Fruit fly (Drosophila melanogaster) whole organism, pupa: ENCODE data around the gene Fum2.

ENCODE experiments used
- CG10348 ChIP-seq: fragments of 200-800 bp; sonication (Bioruptor generic); IDR thresholded peaks from 2 replicates; pipeline ENCODE4 v1.3.6; 2022; ENCODE audit warnings: missing biosample characterization, missing genetic modification characterization
- CG12605 ChIP-seq: fragments of 200-800 bp; sonication (Bioruptor generic); IDR thresholded peaks from 2 replicates; pipeline ENCODE4 v1.3.6; 2022; ENCODE audit warnings: missing biosample characterization, missing genetic modification characterization
- CG13204 ChIP-seq: fragments of 200-800 bp; sonication (Bioruptor generic); optimal IDR thresholded peaks from 2 replicates; lab custom pipeline; 2018; ENCODE audit warnings: missing biosample characterization, mild to moderate bottlenecking, missing genetic modification characterization, moderate library complexity
- CG14655 ChIP-seq: fragments of 200-800 bp; sonication (Bioruptor generic); optimal IDR thresholded peaks from 3 replicates; lab custom pipeline; 2017; ENCODE audit warnings: mild to moderate bottlenecking, missing biosample characterization, missing genetic modification reagents, missing genetic modification characterization
- CG15710 ChIP-seq: fragments of 200-800 bp; sonication (Bioruptor generic); optimal IDR thresholded peaks from 2 replicates; lab custom pipeline; 2018; ENCODE audit warnings: missing biosample characterization, mild to moderate bottlenecking, missing genetic modification characterization, moderate library complexity
- CG17806 ChIP-seq: fragments of 200-800 bp; sonication (Bioruptor generic); optimal IDR thresholded peaks from 2 replicates; lab custom pipeline; 2018; ENCODE audit warnings: missing biosample characterization, mild to moderate bottlenecking, missing genetic modification characterization, moderate library complexity
- CG32121 ChIP-seq: fragments of 200-800 bp; sonication (Bioruptor generic); IDR thresholded peaks from 2 replicates; pipeline ENCODE4 v1.3.6; 2022; ENCODE audit warnings: missing biosample characterization, missing genetic modification characterization
- CG34367 ChIP-seq: fragments of 200-800 bp; sonication (Bioruptor generic); optimal IDR thresholded peaks from 2 replicates; lab custom pipeline; 2018; ENCODE audit warnings: missing biosample characterization, mild to moderate bottlenecking, missing genetic modification characterization
- CG4496 ChIP-seq: fragments of 200-800 bp; sonication (Bioruptor generic); IDR thresholded peaks from 3 replicates; pipeline ENCODE4 v1.3.6; 2022; ENCODE audit warnings: missing biosample characterization, missing genetic modification characterization
- CG8159 ChIP-seq: fragments of 200-800 bp; sonication (Bioruptor generic); optimal IDR thresholded peaks from 3 replicates; lab custom pipeline; 2018; ENCODE audit warnings: missing biosample characterization, mild to moderate bottlenecking, missing genetic modification characterization, moderate library complexity
- CG8301 ChIP-seq: fragments of 200-800 bp; sonication (Bioruptor generic); optimal IDR thresholded peaks from 2 replicates; lab custom pipeline; 2018; ENCODE audit warnings: missing biosample characterization, mild to moderate bottlenecking, missing genetic modification characterization
- CG9948 ChIP-seq: fragments of 200-800 bp; sonication (Bioruptor generic); optimal IDR thresholded peaks from 2 replicates; lab custom pipeline; 2018; ENCODE audit warnings: missing biosample characterization, mild to moderate bottlenecking, missing genetic modification characterization, moderate library complexity
- D1 ChIP-seq: fragments of 200-800 bp; sonication (Bioruptor generic); optimal IDR thresholded peaks from 2 replicates; lab custom pipeline; 2018; ENCODE audit warnings: missing biosample characterization, mild to moderate bottlenecking, missing genetic modification characterization, moderate library complexity
- EcR ChIP-seq: fragments of 200-800 bp; sonication (Bioruptor generic); optimal IDR thresholded peaks from 3 replicates; lab custom pipeline; 2019; ENCODE audit warnings: missing biosample characterization, missing genetic modification characterization, mild to moderate bottlenecking, moderate library complexity, missing genetic modification reagents
- Ets98B ChIP-seq: fragments of 200-800 bp; sonication (Bioruptor generic); IDR thresholded peaks from 2 replicates; pipeline ENCODE4 v1.3.6; 2022; ENCODE audit warnings: missing biosample characterization, missing genetic modification characterization
- Pif1A ChIP-seq: fragments of 200-800 bp; sonication (Bioruptor generic); optimal IDR thresholded peaks from 3 replicates; lab custom pipeline; 2016; ENCODE audit warnings: missing biosample characterization, missing genetic modification characterization
- Pif1B ChIP-seq: fragments of 200-800 bp; sonication (Bioruptor generic); optimal IDR thresholded peaks from 3 replicates; lab custom pipeline; 2016; ENCODE audit warnings: missing biosample characterization, missing genetic modification characterization
- Snoo ChIP-seq: fragments of 200-800 bp; sonication (Bioruptor generic); optimal IDR thresholded peaks from 3 replicates; lab custom pipeline; 2017; ENCODE audit warnings: missing biosample characterization, mild to moderate bottlenecking, missing genetic modification characterization, inconsistent platforms
- fd96Ca ChIP-seq: fragments of 200-800 bp; sonication (Bioruptor generic); IDR thresholded peaks from 3 replicates; pipeline ENCODE4 v1.3.6; 2022; ENCODE audit warnings: missing biosample characterization, missing genetic modification characterization
- gl ChIP-seq: fragments of 200-800 bp; sonication (Bioruptor generic); optimal IDR thresholded peaks from 2 replicates; lab custom pipeline; 2018; ENCODE audit warnings: missing biosample characterization, mild to moderate bottlenecking, missing genetic modification characterization
- rn ChIP-seq: fragments of 200-800 bp; sonication (Bioruptor generic); IDR thresholded peaks from 2 replicates; pipeline ENCODE4 v1.3.6; 2022; ENCODE audit warnings: missing biosample characterization, missing genetic modification characterization

The Fum2 gene

DNA sequence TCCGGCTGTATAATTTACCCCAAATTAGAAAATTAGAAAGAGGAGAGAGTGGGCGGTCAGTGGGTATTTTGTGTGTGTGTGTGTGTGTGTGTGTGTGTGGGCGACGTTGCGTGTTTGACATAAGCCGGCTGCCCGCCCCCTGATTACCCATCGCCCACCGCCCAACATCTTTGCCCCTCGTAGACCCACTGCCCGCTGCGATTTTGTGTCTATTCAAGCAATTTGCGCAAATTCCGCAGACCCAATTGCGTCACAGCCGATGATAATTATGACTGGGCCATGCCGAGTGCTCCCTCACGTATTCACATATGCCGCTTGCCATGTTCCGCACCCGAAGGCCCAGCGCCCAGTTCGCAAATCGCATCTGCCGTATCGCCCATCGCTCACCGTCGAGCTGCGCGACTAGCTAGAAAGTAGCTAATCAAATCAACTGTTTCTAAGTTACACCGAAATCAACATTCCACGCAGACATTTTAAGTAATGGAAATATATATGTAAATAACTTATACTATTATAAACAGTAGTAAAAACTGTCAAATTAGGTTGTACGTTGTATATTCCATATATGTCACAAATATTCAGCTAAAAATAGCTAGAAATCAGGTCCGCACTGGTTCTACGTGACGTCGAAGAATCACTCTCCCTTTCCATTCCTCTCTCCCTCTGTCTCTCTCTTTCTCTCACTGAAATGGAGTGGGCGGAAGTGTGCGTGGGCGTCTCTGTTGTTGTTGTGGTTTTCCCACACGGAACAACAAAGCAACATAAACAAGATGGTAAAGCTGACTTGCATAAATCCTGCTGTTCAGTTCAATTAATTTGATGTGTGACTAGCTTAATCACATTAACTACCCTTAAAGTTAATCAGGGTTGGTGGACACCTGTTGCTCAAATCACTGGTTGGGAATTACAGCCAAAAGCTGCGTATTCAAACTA is 24.7 kb upstream of the Fum2 start:
- peak; percentile 36 for TF ChIP-seq EcR (GFP tag; lab: Kevin White, UChicago)
- TF ChIP-seq CG12605 (GFP tag; lab: Robert Waterston, UW): 0 out of 2 replicates have a peak, but pooled peaks have one; percentile 25
- TF ChIP-seq rn (GFP tag; lab: Robert Waterston, UW): no peak
- TF ChIP-seq CG10348 (GFP tag; lab: Robert Waterston, UW): no peak
- TF ChIP-seq CG8301 (tag; lab: Kevin White, UChicago): peak; percentile 56
- TF ChIP-seq fd96Ca: no peak
- peak; percentile 21 for TF ChIP-seq Snoo
- peak; percentile 58 for TF ChIP-seq CG14655 (GFP tag; lab: Kevin White, UChicago)
- peak; percentile 51 for TF ChIP-seq CG15710 (tag; lab: Kevin White, UChicago)
- TF ChIP-seq CG4496 (GFP tag; lab: Robert Waterston, UW): no peak
- peak; percentile 21 for TF ChIP-seq CG9948
- no peak for TF ChIP-seq D1
- peak; percentile 52 for TF ChIP-seq CG13204 (GFP tag; lab: Kevin White, UChicago)
- TF ChIP-seq CG17806 (tag; lab: Kevin White, UChicago): peak; percentile 27
- peak; percentile 58 for TF ChIP-seq CG8159 (tag; lab: Kevin White, UChicago)
- peak; percentile 46 for TF ChIP-seq Ets98B (GFP tag; lab: Robert Waterston, UW)
- no peak for TF ChIP-seq gl (tag; lab: Kevin White, UChicago)
- peak; percentile 49 for TF ChIP-seq Pif1B
- peak; percentile 39; the same call in 1 of the 2 replicates for TF ChIP-seq CG32121
- peak; percentile 30 for TF ChIP-seq Pif1A
- peak; percentile 8 for TF ChIP-seq CG34367 (tag; lab: Kevin White, UChicago)
- TF ChIP-seq, all 21 proteins: peak for 15

DNA sequence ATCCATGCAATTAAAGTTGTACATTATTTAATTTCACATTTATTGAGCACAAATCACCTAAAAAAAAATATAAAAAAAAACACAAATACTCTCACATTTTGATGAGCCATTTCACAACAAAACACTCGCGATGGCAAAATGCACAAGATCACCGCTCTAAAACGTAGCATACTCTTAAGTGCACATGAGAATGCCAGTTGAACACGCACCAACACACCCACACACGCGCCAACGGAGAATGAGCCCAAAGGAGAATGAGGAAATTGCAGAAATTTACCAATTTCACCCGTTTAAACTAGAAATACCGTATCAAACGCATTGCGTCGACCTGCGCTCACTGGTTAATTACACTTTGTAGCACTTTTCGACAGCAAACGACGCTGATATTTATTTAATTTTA is 21.6 kb upstream of the Fum2 start:
- TF ChIP-seq rn (GFP tag; lab: Robert Waterston, UW) (no peak), CG32121 (peak; percentile 20; the same call in 1 of the 2 replicates)

DNA sequence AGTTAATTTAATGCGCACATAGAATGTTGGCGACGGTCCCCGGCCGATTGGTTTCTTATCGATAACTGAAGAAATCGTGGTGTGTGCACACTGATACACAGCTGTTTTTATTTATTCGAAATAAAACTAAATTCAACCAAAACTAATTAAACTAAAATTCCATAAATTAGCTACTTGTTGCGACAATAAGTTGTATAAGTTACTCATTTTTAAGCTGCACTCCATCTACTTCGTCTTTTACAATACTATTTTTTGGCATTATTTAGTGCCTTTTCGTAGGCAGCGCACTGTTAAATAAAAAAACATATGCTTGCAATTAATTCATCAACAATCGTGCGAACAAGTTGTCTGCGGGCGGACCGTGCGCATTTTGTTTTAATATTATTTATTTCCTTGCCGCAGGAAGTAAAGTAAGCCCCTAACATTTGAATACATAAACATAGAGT is 20.2 kb upstream of the Fum2 start, which contains the start of the genes CG3224 and Ctr1A:
Gene CG3224 (minus strand): TSS at position 71 of the 446 bp plus-strand sequence.
Gene Ctr1A (plus strand): TSS at position 256 of the 446 bp plus-strand sequence.
- TF ChIP-seq CG4496 (GFP tag; lab: Robert Waterston, UW) (no peak), Pif1B (no peak), EcR (GFP tag; lab: Kevin White, UChicago) (no peak), CG15710 (tag; lab: Kevin White, UChicago) (no peak), fd96Ca (no peak)

DNA sequence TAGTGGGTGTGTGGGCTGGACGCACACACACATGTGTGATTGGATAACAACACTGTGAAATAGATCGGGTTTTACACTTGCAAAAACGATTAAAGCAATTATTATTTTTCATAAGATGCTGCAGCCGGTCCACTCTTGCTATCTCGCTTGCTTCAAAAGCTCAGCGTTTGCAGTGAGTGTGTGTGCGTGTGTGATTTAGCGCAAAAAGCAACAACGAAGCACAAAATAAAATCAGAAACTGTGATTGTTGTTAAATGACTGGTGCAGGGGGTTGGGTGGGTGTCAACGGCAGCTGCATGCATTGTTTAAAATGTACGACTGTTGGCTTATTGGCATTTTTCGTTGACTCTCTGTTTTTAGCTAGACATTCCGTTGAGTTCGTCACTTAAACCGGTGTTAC is 19.7 kb upstream of the Fum2 start:
- TF ChIP-seq CG32121 (0 out of 2 replicates have a peak, but pooled peaks have one; percentile 23), Pif1A (no peak), CG17806 (tag; lab: Kevin White, UChicago) (no peak), Snoo (no peak), gl (tag; lab: Kevin White, UChicago) (no peak), Ets98B (GFP tag; lab: Robert Waterston, UW) (no peak), CG10348 (GFP tag; lab: Robert Waterston, UW) (no peak), CG14655 (GFP tag; lab: Kevin White, UChicago) (peak; percentile 2), D1 (no peak), CG4496 (GFP tag; lab: Robert Waterston, UW) (0 out of 3 replicates have a peak, but pooled peaks have one; percentile 17), rn (GFP tag; lab: Robert Waterston, UW) (no peak), fd96Ca (peak; percentile 57; the same call in 2 of the 3 replicates), CG9948 (no peak), CG15710 (tag; lab: Kevin White, UChicago) (no peak), CG13204 (GFP tag; lab: Kevin White, UChicago) (no peak), CG34367 (tag; lab: Kevin White, UChicago) (no peak), Pif1B (no peak), EcR (GFP tag; lab: Kevin White, UChicago) (no peak), CG8301 (tag; lab: Kevin White, UChicago) (no peak), CG12605 (GFP tag; lab: Robert Waterston, UW) (no peak), CG8159 (tag; lab: Kevin White, UChicago) (peak; percentile 24)

DNA sequence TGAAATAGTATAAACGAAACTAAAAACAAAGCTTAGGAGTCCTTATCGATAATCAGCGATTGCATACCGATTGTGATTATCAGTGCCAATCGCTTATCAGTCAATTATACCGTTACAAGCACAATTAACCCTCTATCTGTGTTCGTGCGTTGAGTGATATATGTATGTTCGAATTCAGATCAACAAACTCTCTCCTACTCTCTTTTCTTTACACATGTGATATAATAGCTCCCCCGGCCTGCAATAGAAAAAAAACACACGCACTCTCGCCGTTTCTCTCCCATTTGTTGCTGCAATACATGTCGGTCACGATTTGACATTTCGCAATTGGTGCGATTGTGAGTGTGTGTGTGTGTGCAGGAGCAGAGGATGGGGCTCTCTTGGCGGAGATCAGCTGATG is 19.2 kb upstream of the Fum2 start:
- TF ChIP-seq Pif1A (no peak), EcR (GFP tag; lab: Kevin White, UChicago) (peak; percentile 83), Pif1B (no peak), CG34367 (tag; lab: Kevin White, UChicago) (no peak)

DNA sequence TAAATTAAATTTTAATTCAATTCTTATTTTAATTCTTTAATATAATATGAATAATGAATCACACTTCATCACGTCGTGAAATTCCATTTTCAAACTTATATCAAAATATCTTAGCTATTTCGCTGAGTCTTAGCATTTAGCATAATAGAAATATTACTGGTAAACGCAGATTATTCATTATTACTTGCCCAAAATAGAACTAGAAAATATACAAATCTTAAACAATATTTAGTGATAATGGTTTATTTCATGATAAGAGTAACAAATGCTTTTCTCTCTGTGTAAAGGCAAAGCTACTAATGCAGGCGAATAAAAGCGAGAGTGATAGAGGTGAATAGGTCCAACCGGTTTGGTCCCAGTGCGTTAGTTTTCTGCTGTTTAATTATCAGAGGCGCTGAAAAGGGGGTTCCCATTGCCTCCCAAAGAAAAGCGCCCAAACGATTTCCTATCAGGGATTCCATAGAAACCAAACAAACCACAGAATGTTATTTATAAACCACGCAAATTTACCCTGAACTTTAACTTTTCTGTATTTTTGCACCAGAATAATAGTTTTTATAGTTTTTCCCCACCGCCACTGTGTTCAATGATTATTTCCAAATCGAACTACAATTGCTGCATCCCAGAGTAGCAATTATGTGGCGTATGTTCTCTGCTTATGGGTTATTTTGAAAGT is 18.6 kb upstream of the Fum2 start:
- TF ChIP-seq D1 (no peak), EcR (GFP tag; lab: Kevin White, UChicago) (no peak), Snoo (no peak), CG17806 (tag; lab: Kevin White, UChicago) (no peak), CG15710 (tag; lab: Kevin White, UChicago) (no peak), CG4496 (GFP tag; lab: Robert Waterston, UW) (peak; percentile 67), CG10348 (GFP tag; lab: Robert Waterston, UW) (no peak), CG12605 (GFP tag; lab: Robert Waterston, UW) (no peak; the same call in none of the 2 replicates), gl (tag; lab: Kevin White, UChicago) (no peak), CG8159 (tag; lab: Kevin White, UChicago) (no peak), Pif1B (peak; percentile 2), CG8301 (tag; lab: Kevin White, UChicago) (peak; percentile 39), Ets98B (GFP tag; lab: Robert Waterston, UW) (peak; percentile 69), Pif1A (no peak), rn (GFP tag; lab: Robert Waterston, UW) (no peak), CG9948 (peak; percentile 23), CG34367 (tag; lab: Kevin White, UChicago) (no peak), CG14655 (GFP tag; lab: Kevin White, UChicago) (peak; percentile 79), CG32121 (peak; percentile 64), fd96Ca (peak; percentile 88), CG13204 (GFP tag; lab: Kevin White, UChicago) (no peak)
